Fruit fly (Drosophila melanogaster) whole organism, embryonic: Measurements from ENCODE around the gene CheA7a.

Source experiments
- Aef1 ChIP-seq: fragments of 200-800 bp; sonication (Bioruptor generic); IDR thresholded peaks from 3 replicates; pipeline ENCODE4 v1.3.6; 2022; ENCODE audit warnings: missing biosample characterization, missing genetic modification characterization
- Atf6 ChIP-seq: fragments of 200-800 bp; sonication (Bioruptor generic); IDR thresholded peaks from 2 replicates; pipeline ENCODE4 v1.3.6; 2022; ENCODE audit warnings: missing biosample characterization, missing genetic modification characterization
- B-H2 ChIP-seq: fragments of 200-800 bp; sonication (Bioruptor generic); optimal IDR thresholded peaks from 2 replicates; lab custom pipeline; 2018; ENCODE audit warnings: missing biosample characterization, mild to moderate bottlenecking, missing genetic modification characterization
- Bteb2 ChIP-seq: fragments of 200-800 bp; sonication (Bioruptor generic); optimal IDR thresholded peaks from 2 replicates; lab custom pipeline; 2016; ENCODE audit warnings: missing biosample characterization, missing genetic modification characterization
- CG10274 ChIP-seq: fragments of 200-800 bp; sonication (Bioruptor generic); optimal IDR thresholded peaks from 3 replicates; lab custom pipeline; 2017; ENCODE audit warnings: missing biosample characterization, mild to moderate bottlenecking, missing genetic modification characterization
- CG10366 ChIP-seq: fragments of 200-800 bp; sonication (Bioruptor generic); IDR thresholded peaks from 2 replicates; pipeline ENCODE4 v1.3.6; 2022; ENCODE audit warnings: missing biosample characterization, missing genetic modification characterization
- CG10462 ChIP-seq: fragments of 200-800 bp; sonication (Bioruptor generic); optimal IDR thresholded peaks from 2 replicates; lab custom pipeline; 2016; ENCODE audit warnings: missing biosample characterization, missing genetic modification characterization
- CG13424 ChIP-seq: fragments of 200-800 bp; sonication (Bioruptor generic); optimal IDR thresholded peaks from 2 replicates; lab custom pipeline; 2019; ENCODE audit warnings: missing biosample characterization, mild to moderate bottlenecking, missing genetic modification characterization, moderate library complexity
- CG13894 ChIP-seq: fragments of 200-800 bp; sonication (Bioruptor generic); optimal IDR thresholded peaks from 3 replicates; lab custom pipeline; 2018; ENCODE audit warnings: missing biosample characterization, mild to moderate bottlenecking, missing genetic modification characterization, moderate library complexity
- CG14014 ChIP-seq: fragments of 200-800 bp; sonication (Bioruptor generic); IDR thresholded peaks from 2 replicates; pipeline ENCODE4 v1.3.6; 2022; ENCODE audit warnings: missing biosample characterization, missing genetic modification characterization
- CG14441 ChIP-seq: fragments of 200-800 bp; sonication (Bioruptor generic); IDR thresholded peaks from 2 replicates; pipeline ENCODE4 v1.3.6; 2022; ENCODE audit warnings: missing biosample characterization, missing genetic modification characterization
- CG16815 ChIP-seq: fragments of 200-800 bp; sonication (Bioruptor generic); optimal IDR thresholded peaks from 3 replicates; lab custom pipeline; 2017; ENCODE audit warnings: missing biosample characterization, mild to moderate bottlenecking, missing genetic modification characterization
- CG17568 ChIP-seq: fragments of 200-800 bp; sonication (Bioruptor generic); optimal IDR thresholded peaks from 2 replicates; lab custom pipeline; 2018; ENCODE audit warnings: missing biosample characterization, mild to moderate bottlenecking, missing genetic modification characterization, moderate library complexity
- CG17612 ChIP-seq: fragments of 200-800 bp; sonication (Bioruptor generic); IDR thresholded peaks from 2 replicates; pipeline ENCODE4 v1.3.6; 2022; ENCODE audit warnings: missing biosample characterization, missing genetic modification characterization
- CG2129 ChIP-seq: fragments of 200-800 bp; sonication (Bioruptor generic); IDR thresholded peaks from 2 replicates; pipeline ENCODE4 v1.3.6; 2022; ENCODE audit warnings: missing biosample characterization, missing genetic modification characterization; ENCODE audit not compliant: partially characterized antibody
- CG3838 ChIP-seq: fragments of 200-800 bp; sonication (Bioruptor generic); optimal IDR thresholded peaks from 3 replicates; lab custom pipeline; 2016; ENCODE audit warnings: missing biosample characterization, missing genetic modification characterization
- CG3847 ChIP-seq: fragments of 200-800 bp; sonication (Bioruptor generic); IDR thresholded peaks from 2 replicates; pipeline ENCODE4 v1.3.6; 2022; ENCODE audit warnings: missing biosample characterization, missing genetic modification characterization
- CG43689 ChIP-seq: fragments of 200-800 bp; sonication (Bioruptor generic); IDR thresholded peaks from 2 replicates; pipeline ENCODE4 v1.3.6; 2022; ENCODE audit warnings: missing biosample characterization, missing genetic modification characterization
- CG6813 ChIP-seq: fragments of 200-800 bp; sonication (Bioruptor generic); optimal IDR thresholded peaks from 2 replicates; lab custom pipeline; 2017; ENCODE audit warnings: missing biosample characterization, missing genetic modification characterization, mild to moderate bottlenecking, moderate library complexity, missing genetic modification reagents
- CG7357 ChIP-seq: fragments of 200-800 bp; sonication (Bioruptor generic); IDR thresholded peaks from 3 replicates; pipeline ENCODE4 v1.3.6; 2022; ENCODE audit warnings: missing biosample characterization, missing genetic modification characterization
- CG7372 ChIP-seq: fragments of 200-800 bp; sonication (Bioruptor generic); IDR thresholded peaks from 2 replicates; pipeline ENCODE4 v1.3.6; 2022; ENCODE audit warnings: missing biosample characterization, missing genetic modification characterization
- CG8089 ChIP-seq: fragments of 200-800 bp; sonication (Bioruptor generic); optimal IDR thresholded peaks from 3 replicates; lab custom pipeline; 2016; ENCODE audit warnings: missing biosample characterization, missing genetic modification characterization
- CG8478 ChIP-seq: fragments of >200 bp; optimal IDR thresholded peaks from 2 replicates; lab custom pipeline; 2018
- CG9727 ChIP-seq: fragments of 200-800 bp; sonication (Bioruptor generic); optimal IDR thresholded peaks from 3 replicates; lab custom pipeline; 2017; ENCODE audit warnings: missing biosample characterization, mild to moderate bottlenecking, missing genetic modification characterization
- Dbx ChIP-seq: fragments of 200-800 bp; sonication (Bioruptor generic); IDR thresholded peaks from 3 replicates; pipeline ENCODE4 v1.3.6; 2022; ENCODE audit warnings: missing biosample characterization, missing genetic modification characterization
- E2f1 ChIP-seq: fragments of 200-800 bp; sonication (Bioruptor generic); IDR thresholded peaks from 2 replicates; pipeline ENCODE4 v1.3.6; 2022; ENCODE audit warnings: missing biosample characterization, missing genetic modification characterization
- Fer3 ChIP-seq: fragments of 200-800 bp; sonication (Bioruptor generic); optimal IDR thresholded peaks from 2 replicates; lab custom pipeline; 2018; ENCODE audit warnings: missing biosample characterization, mild to moderate bottlenecking, missing genetic modification characterization, moderate library complexity
- HmgZ ChIP-seq: fragments of 200-800 bp; sonication (Bioruptor generic); optimal IDR thresholded peaks from 2 replicates; lab custom pipeline; 2018; ENCODE audit warnings: missing biosample characterization, mild to moderate bottlenecking, missing genetic modification characterization
- Jarid2 ChIP-seq: fragments of 200-800 bp; sonication (Bioruptor generic); optimal IDR thresholded peaks from 3 replicates; lab custom pipeline; 2017; ENCODE audit warnings: mild to moderate bottlenecking, missing biosample characterization, missing genetic modification reagents, missing genetic modification characterization
- Myb ChIP-seq: fragments of 200-800 bp; sonication (Bioruptor generic); optimal IDR thresholded peaks from 2 replicates; lab custom pipeline; 2016; ENCODE audit warnings: missing biosample characterization, missing genetic modification characterization
- Optix ChIP-seq: fragments of 200-800 bp; sonication (Bioruptor generic); IDR thresholded peaks from 3 replicates; pipeline ENCODE4 v1.3.6; 2022; ENCODE audit warnings: missing biosample characterization, missing genetic modification characterization
- Ptx1 ChIP-seq: fragments of 200-800 bp; sonication (Bioruptor generic); IDR thresholded peaks from 2 replicates; pipeline ENCODE4 v1.3.6; 2022; ENCODE audit warnings: missing biosample characterization, missing genetic modification characterization
- Side ChIP-seq: fragments of 200-800 bp; sonication (Bioruptor generic); optimal IDR thresholded peaks from 2 replicates; lab custom pipeline; 2016; ENCODE audit warnings: missing biosample characterization, missing genetic modification characterization
- al ChIP-seq: fragments of 200-800 bp; sonication (Bioruptor generic); IDR thresholded peaks from 2 replicates; pipeline ENCODE4 v1.3.6; 2022; ENCODE audit warnings: missing biosample characterization, missing genetic modification characterization
- ap ChIP-seq: fragments of 200-800 bp; sonication (Bioruptor generic); IDR thresholded peaks from 2 replicates; pipeline ENCODE4 v1.3.6; 2022; ENCODE audit warnings: missing biosample characterization, missing genetic modification characterization
- az2 ChIP-seq: fragments of 200-800 bp; sonication (Bioruptor generic); optimal IDR thresholded peaks from 3 replicates; lab custom pipeline; 2016; ENCODE audit warnings: missing biosample characterization, missing genetic modification characterization
- bab2 ChIP-seq: fragments of 200-800 bp; sonication (Bioruptor generic); optimal IDR thresholded peaks from 2 replicates; lab custom pipeline; 2016; ENCODE audit warnings: missing biosample characterization, missing genetic modification characterization
- cato ChIP-seq: fragments of 200-800 bp; sonication (Bioruptor generic); optimal IDR thresholded peaks from 2 replicates; lab custom pipeline; 2016; ENCODE audit warnings: missing biosample characterization, missing genetic modification characterization, borderline replicate concordance
- crc ChIP-seq: fragments of 200-800 bp; sonication (Bioruptor generic); optimal IDR thresholded peaks from 2 replicates; lab custom pipeline; 2016; ENCODE audit warnings: missing biosample characterization, missing genetic modification characterization
- ems ChIP-seq: fragments of 200-800 bp; sonication (Bioruptor generic); optimal IDR thresholded peaks from 3 replicates; lab custom pipeline; 2016; ENCODE audit warnings: missing biosample characterization, missing genetic modification characterization
- ham ChIP-seq: fragments of 200-800 bp; sonication (Bioruptor generic); IDR thresholded peaks from 2 replicates; pipeline ENCODE4 v1.3.6; 2022; ENCODE audit warnings: missing biosample characterization, missing genetic modification characterization
- otp ChIP-seq: fragments of 200-800 bp; sonication (Bioruptor generic); IDR thresholded peaks from 3 replicates; pipeline ENCODE4, ENCODE4 v1.3.6; 2022; ENCODE audit warnings: missing biosample characterization, missing genetic modification characterization
- sc ChIP-seq, 3 experiments: fragments of >200 bp in 2 of 3; fragments of 200-800 bp in 1 of 3; sonication (Bioruptor generic) in 1 of 3; optimal IDR thresholded peaks; 2 replicates in 2 of 3; 3 replicates in 1 of 3; lab custom pipeline; 2017; ENCODE audit warnings: mild to moderate bottlenecking in 1 of 3, missing biosample characterization in 1 of 3, missing genetic modification characterization in 1 of 3, missing genetic modification reagents in 1 of 3
- sima ChIP-seq: fragments of 200-800 bp; sonication (Bioruptor generic); optimal IDR thresholded peaks from 2 replicates; lab custom pipeline; 2016; ENCODE audit warnings: missing biosample characterization, missing genetic modification characterization
- so ChIP-seq: fragments of 200-800 bp; sonication (Bioruptor generic); IDR thresholded peaks from 3 replicates; pipeline ENCODE4 v1.3.6; 2022; ENCODE audit warnings: missing biosample characterization, missing genetic modification characterization
- stc ChIP-seq: fragments of 200-800 bp; sonication (Bioruptor generic); IDR thresholded peaks from 2 replicates; pipeline ENCODE4 v1.3.6; 2022; ENCODE audit warnings: missing biosample characterization, missing genetic modification characterization
- tap ChIP-seq: fragments of 200-800 bp; optimal IDR thresholded peaks from 3 replicates; lab custom pipeline; 2019; ENCODE audit warnings: missing biosample characterization, mild to moderate bottlenecking, missing genetic modification characterization, moderate library complexity
- tgo ChIP-seq: fragments of 200-800 bp; sonication (Bioruptor generic); IDR thresholded peaks from 3 replicates; pipeline ENCODE4 v1.3.6; 2022; ENCODE audit warnings: missing biosample characterization, missing genetic modification characterization
- tio ChIP-seq: fragments of 200-800 bp; sonication (Bioruptor generic); optimal IDR thresholded peaks from 2 replicates; lab custom pipeline; 2017; ENCODE audit warnings: missing biosample characterization, missing genetic modification characterization, inconsistent platforms
- tup ChIP-seq: fragments of 200-800 bp; sonication (Bioruptor generic); optimal IDR thresholded peaks from 2 replicates; lab custom pipeline; 2016; ENCODE audit warnings: missing biosample characterization, mild to moderate bottlenecking, missing genetic modification characterization, moderate library complexity
- zf30C ChIP-seq: fragments of 200-800 bp; sonication (Bioruptor generic); optimal IDR thresholded peaks from 3 replicates; lab custom pipeline; 2018; ENCODE audit warnings: missing biosample characterization, mild to moderate bottlenecking, missing genetic modification characterization

The CheA7a gene

dm6 chrX:7332493-7332892, 45.4 kb upstream of the CheA7a start (continued):
- TF ChIP-seq crc (GFP tag; lab: Kevin White, UChicago): peak; percentile 60
- peak; percentile 26 for TF ChIP-seq cato (GFP tag; lab: Kevin White, UChicago)
- no peak for TF ChIP-seq Jarid2 (GFP tag; lab: Kevin White, UChicago)
- TF ChIP-seq stc (GFP tag; lab: Robert Waterston, UW): 0 out of 2 replicates have a peak, but pooled peaks have one; percentile 27
- TF ChIP-seq CG8478 (lab: Kevin White, UChicago): no peak
- TF ChIP-seq CG2129 (GFP tag; lab: Robert Waterston, UW): no peak
- TF ChIP-seq CG6813 (GFP tag; lab: Kevin White, UChicago): peak; percentile 49
- peak; percentile 54 for TF ChIP-seq zf30C
- peak; percentile 73 for TF ChIP-seq Ptx1
- peak; percentile 24 for TF ChIP-seq tup (GFP tag; lab: Kevin White, UChicago)
- TF ChIP-seq ap (GFP tag; lab: Robert Waterston, UW): 0 out of 2 replicates have a peak, but pooled peaks have one; percentile 7
- TF ChIP-seq CG3838: peak; percentile 7
- TF ChIP-seq so (GFP tag; lab: Robert Waterston, UW): peak; percentile 71; the same call in 2 of the 3 replicates
- peak; percentile 55 for TF ChIP-seq CG13894
- peak; percentile 54 for TF ChIP-seq Myb (GFP tag; lab: Kevin White, UChicago)
- peak; percentile 62; the same call in 1 of the 3 replicates for TF ChIP-seq otp (GFP tag; lab: Robert Waterston, UW)
- peak; percentile 70 for TF ChIP-seq CG14014 (GFP tag; lab: Robert Waterston, UW)
- peak; percentile 10 for TF ChIP-seq CG16815
- TF ChIP-seq CG17568 (GFP tag; lab: Kevin White, UChicago): peak; percentile 17
- TF ChIP-seq ham (GFP tag; lab: Robert Waterston, UW): 0 out of 2 replicates have a peak, but pooled peaks have one; percentile 23
- TF ChIP-seq bab2: peak; percentile 73
- TF ChIP-seq Aef1 (GFP tag; lab: Robert Waterston, UW): peak; percentile 65
- TF ChIP-seq ems (GFP tag; lab: Kevin White, UChicago): peak; percentile 68
- TF ChIP-seq B-H2 (GFP tag; lab: Kevin White, UChicago): peak; percentile 26
- TF ChIP-seq Side: peak; percentile 45
- TF ChIP-seq Bteb2 (GFP tag; lab: Kevin White, UChicago): peak; percentile 64
- peak; percentile 60 for TF ChIP-seq CG8089 (GFP tag; lab: Kevin White, UChicago)
- no peak for TF ChIP-seq CG7372 (GFP tag; lab: Robert Waterston, UW)
- TF ChIP-seq Atf6 (GFP tag; lab: Robert Waterston, UW): peak; percentile 78
- peak; percentile 46 for TF ChIP-seq E2f1 (GFP tag; lab: Robert Waterston, UW)
- peak; percentile 76; the same call in 1 of the 3 replicates for TF ChIP-seq Dbx (GFP tag; lab: Robert Waterston, UW)
- TF ChIP-seq Optix (GFP tag; lab: Robert Waterston, UW): peak; percentile 42; the same call in 1 of the 3 replicates
- TF ChIP-seq tap (tag; lab: Kevin White, UChicago): peak; percentile 9
- TF ChIP-seq CG3847 (GFP tag; lab: Robert Waterston, UW): peak; percentile 65
- TF ChIP-seq CG10462 (GFP tag; lab: Kevin White, UChicago): peak; percentile 17
- TF ChIP-seq CG10274 (GFP tag; lab: Kevin White, UChicago): no peak
- TF ChIP-seq al: peak; percentile 70
- peak; percentile 75 for TF ChIP-seq tio (GFP tag; lab: Kevin White, UChicago)
- no peak for TF ChIP-seq CG17612 (GFP tag; lab: Robert Waterston, UW)
- peak; percentile 62 for TF ChIP-seq CG14441 (GFP tag; lab: Robert Waterston, UW)
- TF ChIP-seq sima (GFP tag; lab: Kevin White, UChicago): peak; percentile 18
- no peak for TF ChIP-seq sc (optimal IDR thresholded peaks at IDR 0.05; lab: Kevin White, UChicago)
- TF ChIP-seq sc (GFP tag; optimal IDR thresholded peaks at IDR 0.05; lab: Kevin White, UChicago): no peak
- TF ChIP-seq CG10366 (GFP tag; lab: Robert Waterston, UW): peak; percentile 41; the same call in 1 of the 2 replicates
- peak; percentile 60; the same call in 2 of the 3 replicates for TF ChIP-seq tgo (GFP tag; lab: Robert Waterston, UW)
- peak; percentile 83 for TF ChIP-seq HmgZ (tag; lab: Kevin White, UChicago)
- peak; percentile 79 for TF ChIP-seq Fer3 (tag; lab: Kevin White, UChicago)
- TF ChIP-seq CG9727 (GFP tag; lab: Kevin White, UChicago): peak; percentile 36
- peak; percentile 62 for TF ChIP-seq CG13424 (tag; lab: Kevin White, UChicago)
- peak; percentile 39; the same call in 1 of the 3 replicates for TF ChIP-seq CG7357 (GFP tag; lab: Robert Waterston, UW)
- TF ChIP-seq az2: peak; percentile 56
- TF ChIP-seq CG43689 (GFP tag; lab: Robert Waterston, UW): no peak
